Worm (Caenorhabditis elegans) whole organism, L3 larva: Measurements from ENCODE around the gene str-101.
"Not testable (repeated sequence)": the region's sequence is repeated elsewhere in the genome, so short reads cannot be mapped to it uniquely, and the experiment has no call there.

Experiments
- ceh-82 ChIP-seq: fragments of 150-350 bp; optimal IDR thresholded peaks from 2 replicates; lab custom pipeline; 2014; ENCODE audit warnings: missing biosample characterization, missing genetic modification characterization
- daf-12 ChIP-seq: fragments of 150-350 bp; optimal IDR thresholded peaks from 2 replicates; lab custom pipeline; 2014; ENCODE audit warnings: missing biosample characterization, missing genetic modification reagents, missing genetic modification characterization
- elt-3 ChIP-seq, 3 experiments: fragments of 150-350 bp in 1 of 3; sonication (generic microtip) in 2 of 3; optimal IDR thresholded peaks; 2 replicates in 2 of 3; 4 replicates in 1 of 3; lab custom pipeline; 2014 to 2017; ENCODE audit warnings: missing biosample characterization in 3 of 3, missing genetic modification characterization in 3 of 3
- mdl-1 ChIP-seq: fragments of 150-350 bp; optimal IDR thresholded peaks from 2 replicates; lab custom pipeline; 2014; ENCODE audit warnings: missing biosample characterization, missing genetic modification characterization
- nhr-28 ChIP-seq: fragments of 150-350 bp; optimal IDR thresholded peaks from 2 replicates; lab custom pipeline; 2014; ENCODE audit warnings: missing biosample characterization, missing genetic modification characterization
- snpc-4 ChIP-seq: fragments of 150-350 bp; optimal IDR thresholded peaks from 2 replicates; lab custom pipeline; 2014; ENCODE audit warnings: missing biosample characterization, missing genetic modification characterization
- tbx-2 ChIP-seq: sonication (generic microtip); optimal IDR thresholded peaks from 2 replicates; lab custom pipeline; 2016; ENCODE audit warnings: mild to moderate bottlenecking, missing genetic modification characterization, missing compliant biosample characterization
- ztf-11 ChIP-seq: fragments of 150-350 bp; optimal IDR thresholded peaks from 2 replicates; lab custom pipeline; 2014; ENCODE audit warnings: missing biosample characterization, missing genetic modification characterization

DNA sequence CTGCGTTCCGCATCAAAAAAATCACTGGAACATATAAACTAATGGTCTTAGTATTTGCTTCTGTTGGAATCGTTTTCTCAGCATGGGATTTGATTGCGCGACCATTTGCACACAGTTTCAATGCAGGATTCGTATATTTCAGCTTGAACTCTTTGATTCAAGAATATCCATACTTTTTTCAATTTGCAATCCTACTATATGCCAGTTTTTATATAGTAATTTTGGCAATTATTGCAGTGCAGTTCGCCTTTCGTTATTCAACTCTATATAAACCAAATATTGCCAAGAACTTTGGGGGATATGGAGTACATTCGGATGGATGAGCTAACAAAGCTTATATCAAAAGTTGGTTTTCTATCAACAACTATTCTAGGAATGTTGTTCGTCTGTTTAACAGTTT lies 41.1 kb upstream of the str-101 start, which contains the start of gene str-5:
- TF ChIP-seq daf-12; ceh-82 (tag; lab: Kevin White, UChicago); elt-3 (tag; optimal IDR thresholded peaks at IDR 0.05; lab: Kevin White, UChicago); ztf-11; mdl-1 (tag; lab: Kevin White, UChicago); snpc-4 (tag; lab: Kevin White, UChicago); tbx-2 (tag; lab: Kevin White, UChicago); nhr-28: not testable (repeated sequence)
